Fruit fly (Drosophila melanogaster) whole organism, prepupa: Measurements from ENCODE around the gene Adhr.

Experiments
- Sox15 ChIP-seq: fragments of 200-800 bp; sonication (Bioruptor generic); optimal IDR thresholded peaks from 3 replicates; lab custom pipeline; 2016; ENCODE audit warnings: missing biosample characterization, missing genetic modification characterization
- fd85E ChIP-seq: fragments of 200-800 bp; sonication (Bioruptor generic); optimal IDR thresholded peaks from 3 replicates; lab custom pipeline; 2016; ENCODE audit warnings: missing biosample characterization, missing genetic modification characterization

dm6 chr2L:14599058-14599789, 16.1 kb upstream of the Adhr start:
- no peak for TF ChIP-seq fd85E
- TF ChIP-seq Sox15 (GFP tag; lab: Kevin White, UChicago) = no peak
